Worm (Caenorhabditis elegans) whole organism, L4 larva: Measurements from ENCODE around the gene irg-4.

Experiments
- T26A8.4 ChIP-seq: fragments of 200-800 bp; sonication (Bioruptor generic); IDR thresholded peaks from 2 replicates; pipeline ENCODE4 v1.3.6; 2022; ENCODE audit warnings: missing genetic modification characterization, missing compliant biosample characterization
- ces-1 ChIP-seq: fragments of 150-350 bp; sonication (generic microtip); optimal IDR thresholded peaks from 4 replicates; lab custom pipeline; 2014; ENCODE audit warnings: missing biosample characterization, missing genetic modification reagents, missing genetic modification characterization
- egl-27 ChIP-seq: sonication (generic microtip); optimal IDR thresholded peaks from 3 replicates; lab custom pipeline; 2017; ENCODE audit warnings: missing biosample characterization, missing genetic modification reagents, missing genetic modification characterization
- lin-38 ChIP-seq: fragments of 200-800 bp; sonication (Bioruptor generic); IDR thresholded peaks from 2 replicates; pipeline ENCODE4 v1.3.6; 2022; ENCODE audit warnings: missing genetic modification reagents, missing genetic modification characterization, missing compliant biosample characterization
- nhr-25 ChIP-seq: sonication (generic microtip); optimal IDR thresholded peaks from 2 replicates; lab custom pipeline; 2017; ENCODE audit warnings: missing genetic modification characterization, mild to moderate bottlenecking, missing compliant biosample characterization, antibody characterized with exemption, moderate library complexity, borderline replicate concordance; ENCODE audit not compliant: insufficient read depth
- nhr-28 ChIP-seq: fragments of 150-350 bp; optimal IDR thresholded peaks from 2 replicates; lab custom pipeline; 2014; ENCODE audit warnings: missing biosample characterization, missing genetic modification characterization
- skn-1 ChIP-seq: fragments of 150-350 bp; optimal IDR thresholded peaks from 2 replicates; lab custom pipeline; 2014; ENCODE audit warnings: missing biosample characterization, missing genetic modification characterization
- unc-39 ChIP-seq: sonication (generic microtip); optimal IDR thresholded peaks from 2 replicates; lab custom pipeline; 2017; ENCODE audit warnings: missing biosample characterization, missing genetic modification characterization

DNA sequence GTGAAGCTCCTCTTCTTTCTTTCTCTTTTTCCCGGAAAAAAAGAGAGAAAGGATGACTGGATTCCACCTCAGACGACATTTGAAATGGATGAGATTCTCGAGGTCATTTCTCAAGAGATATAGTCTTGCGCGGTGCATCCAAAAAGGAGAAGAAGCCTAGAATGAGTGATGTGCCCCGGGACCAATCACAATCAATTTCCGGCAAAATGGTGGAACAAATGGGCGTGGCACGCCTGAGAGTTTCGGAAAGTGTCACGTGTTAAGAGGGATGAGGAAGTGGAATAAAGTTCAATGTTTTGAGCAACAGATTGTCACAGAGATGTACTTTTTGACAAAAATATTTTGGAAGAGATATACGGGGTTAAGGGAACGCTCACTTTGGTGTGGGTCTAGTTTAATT, 10.0 kb upstream of the irg-4 start:
- TF ChIP-seq ces-1 (no peak), skn-1 (tag; lab: Kevin White, UChicago) (no peak), unc-39 (tag; lab: Kevin White, UChicago) (no peak), nhr-28 (tag; lab: Kevin White, UChicago) (no peak), egl-27 (no peak), nhr-25 (tag; lab: Kevin White, UChicago) (no peak), lin-38 (GFP tag; lab: Robert Waterston, UW) (no peak), T26A8.4 (no peak)
